Fruit fly (Drosophila melanogaster) whole organism, embryonic: ENCODE measurements around the gene Sgt1.

Experiments used
- ATbp ChIP-seq: fragments of 200-800 bp; sonication (Bioruptor generic); optimal IDR thresholded peaks from 2 replicates; lab custom pipeline; 2017; ENCODE audit warnings: missing biosample characterization, mild to moderate bottlenecking, missing genetic modification characterization, missing genetic modification reagents
- Abd-B ChIP-seq: fragments of 200-800 bp; sonication (Bioruptor generic); optimal IDR thresholded peaks from 2 replicates; lab custom pipeline; 2018; ENCODE audit warnings: missing biosample characterization, mild to moderate bottlenecking, missing genetic modification characterization, moderate library complexity
- CG10274 ChIP-seq: fragments of 200-800 bp; sonication (Bioruptor generic); optimal IDR thresholded peaks from 3 replicates; lab custom pipeline; 2017; ENCODE audit warnings: missing biosample characterization, mild to moderate bottlenecking, missing genetic modification characterization
- CG10462 ChIP-seq: fragments of 200-800 bp; sonication (Bioruptor generic); optimal IDR thresholded peaks from 2 replicates; lab custom pipeline; 2016; ENCODE audit warnings: missing biosample characterization, missing genetic modification characterization
- CG10654 ChIP-seq: fragments of 200-800 bp; sonication (Bioruptor generic); optimal IDR thresholded peaks from 2 replicates; lab custom pipeline; 2016; ENCODE audit warnings: missing biosample characterization, missing genetic modification characterization
- CG11560 ChIP-seq: fragments of 200-800 bp; sonication (Bioruptor generic); IDR thresholded peaks from 3 replicates; pipeline ENCODE4 v1.3.6; 2022; ENCODE audit warnings: missing biosample characterization, missing genetic modification characterization
- CG11695 ChIP-seq: fragments of 200-800 bp; sonication (Bioruptor generic); IDR thresholded peaks from 3 replicates; pipeline ENCODE4 v1.3.6; 2022; ENCODE audit warnings: missing biosample characterization, missing genetic modification characterization
- CG12071 ChIP-seq: fragments of 200-800 bp; sonication (Bioruptor generic); optimal IDR thresholded peaks from 3 replicates; lab custom pipeline; 2018; ENCODE audit warnings: missing biosample characterization, mild to moderate bottlenecking, missing genetic modification characterization
- CG12219 ChIP-seq: fragments of 200-800 bp; sonication (Bioruptor generic); optimal IDR thresholded peaks from 3 replicates; lab custom pipeline; 2018; ENCODE audit warnings: missing biosample characterization, mild to moderate bottlenecking, missing genetic modification characterization
- CG12942 ChIP-seq: fragments of 200-800 bp; sonication (Bioruptor generic); optimal IDR thresholded peaks from 3 replicates; lab custom pipeline; 2016; ENCODE audit warnings: missing biosample characterization, missing genetic modification characterization
- CG13624 ChIP-seq: fragments of 200-800 bp; sonication (Bioruptor generic); optimal IDR thresholded peaks from 2 replicates; lab custom pipeline; 2016; ENCODE audit warnings: missing biosample characterization, missing genetic modification characterization
- CG14710 ChIP-seq: fragments of 200-800 bp; sonication (Bioruptor generic); optimal IDR thresholded peaks from 3 replicates; lab custom pipeline; 2019; ENCODE audit warnings: missing biosample characterization, mild to moderate bottlenecking, missing genetic modification characterization, moderate library complexity
- CG15479 ChIP-seq: fragments of 200-800 bp; sonication (Bioruptor generic); optimal IDR thresholded peaks from 3 replicates; lab custom pipeline; 2019; ENCODE audit warnings: missing biosample characterization, mild to moderate bottlenecking, missing genetic modification characterization, moderate library complexity
- CG15601 ChIP-seq: fragments of 200-800 bp; sonication (Bioruptor generic); optimal IDR thresholded peaks from 3 replicates; lab custom pipeline; 2019; ENCODE audit warnings: missing biosample characterization, mild to moderate bottlenecking, missing genetic modification characterization, moderate library complexity
- CG18262 ChIP-seq: fragments of 200-800 bp; optimal IDR thresholded peaks from 3 replicates; lab custom pipeline; 2019; ENCODE audit warnings: missing biosample characterization, mild to moderate bottlenecking, missing genetic modification characterization, moderate library complexity
- CG18764 ChIP-seq: fragments of 200-800 bp; sonication (Bioruptor generic); optimal IDR thresholded peaks from 3 replicates; lab custom pipeline; 2016; ENCODE audit warnings: missing biosample characterization, missing genetic modification characterization
- CG34422 ChIP-seq: fragments of 200-800 bp; sonication (Bioruptor generic); IDR thresholded peaks from 3 replicates; pipeline ENCODE4 v1.3.6; 2022; ENCODE audit warnings: missing biosample characterization, missing genetic modification characterization
- CG3838 ChIP-seq: fragments of 200-800 bp; sonication (Bioruptor generic); optimal IDR thresholded peaks from 3 replicates; lab custom pipeline; 2016; ENCODE audit warnings: missing biosample characterization, missing genetic modification characterization
- CG7556 ChIP-seq: fragments of 200-800 bp; sonication (Bioruptor generic); optimal IDR thresholded peaks from 2 replicates; lab custom pipeline; 2017; ENCODE audit warnings: missing biosample characterization, mild to moderate bottlenecking, missing genetic modification characterization
- CG8089 ChIP-seq: fragments of 200-800 bp; sonication (Bioruptor generic); optimal IDR thresholded peaks from 3 replicates; lab custom pipeline; 2016; ENCODE audit warnings: missing biosample characterization, missing genetic modification characterization
- CG8478 ChIP-seq: fragments of >200 bp; optimal IDR thresholded peaks from 2 replicates; lab custom pipeline; 2018
- CG9876 ChIP-seq: fragments of 200-800 bp; sonication (Bioruptor generic); optimal IDR thresholded peaks from 2 replicates; lab custom pipeline; 2016; ENCODE audit warnings: missing biosample characterization, missing genetic modification characterization
- Dll ChIP-seq: fragments of 200-800 bp; sonication (Bioruptor generic); IDR thresholded peaks from 4 replicates; pipeline ENCODE4 v1.3.6; 2022; ENCODE audit warnings: missing biosample characterization, missing genetic modification characterization; ENCODE audit not compliant: partially characterized antibody
- Doc2 ChIP-seq: fragments of 200-800 bp; sonication (Bioruptor generic); IDR thresholded peaks from 2 replicates; pipeline ENCODE4 v1.3.6; 2022; ENCODE audit warnings: missing biosample characterization, missing genetic modification characterization
- Drgx ChIP-seq: fragments of 200-800 bp; sonication (Bioruptor generic); IDR thresholded peaks from 2 replicates; pipeline ENCODE4 v1.3.6; 2022; ENCODE audit warnings: missing biosample characterization, missing genetic modification characterization
- Gsc ChIP-seq: fragments of 200-800 bp; sonication (Bioruptor generic); IDR thresholded peaks from 2 replicates; pipeline ENCODE4 v1.3.6; 2022; ENCODE audit warnings: missing biosample characterization, missing genetic modification characterization
- HLH3B ChIP-seq: fragments of 200-800 bp; sonication (Bioruptor generic); IDR thresholded peaks from 2 replicates; pipeline ENCODE4 v1.3.6; 2022; ENCODE audit warnings: missing biosample characterization, missing genetic modification characterization
- HmgD ChIP-seq: fragments of 200-800 bp; sonication (Bioruptor generic); optimal IDR thresholded peaks from 3 replicates; lab custom pipeline; 2016; ENCODE audit warnings: missing biosample characterization, missing genetic modification characterization
- Hr39 ChIP-seq: fragments of >200 bp; optimal IDR thresholded peaks from 2 replicates; lab custom pipeline; 2017
- Nf-YA ChIP-seq: fragments of 200-800 bp; sonication (Bioruptor generic); IDR thresholded peaks from 2 replicates; pipeline ENCODE4 v1.3.6; 2022; ENCODE audit warnings: missing biosample characterization, missing genetic modification characterization
- Optix ChIP-seq: fragments of 200-800 bp; sonication (Bioruptor generic); IDR thresholded peaks from 3 replicates; pipeline ENCODE4 v1.3.6; 2022; ENCODE audit warnings: missing biosample characterization, missing genetic modification characterization
- Poxn ChIP-seq: fragments of 200-800 bp; sonication (Bioruptor generic); IDR thresholded peaks from 2 replicates; pipeline ENCODE4 v1.3.6; 2022; ENCODE audit warnings: missing biosample characterization, missing genetic modification characterization
- Rx ChIP-seq: fragments of 200-800 bp; sonication (Bioruptor generic); IDR thresholded peaks from 2 replicates; pipeline ENCODE4 v1.3.6; 2022; ENCODE audit warnings: missing biosample characterization, missing genetic modification characterization
- Taf1 ChIP-seq: fragments of 200-800 bp; sonication (Bioruptor generic); IDR thresholded peaks from 2 replicates; pipeline ENCODE4 v1.3.6; 2022; ENCODE audit warnings: missing biosample characterization, missing genetic modification characterization
- Xrp1 ChIP-seq: fragments of 200-800 bp; sonication (Bioruptor generic); IDR thresholded peaks from 2 replicates; pipeline ENCODE4 v1.3.6; 2022; ENCODE audit warnings: missing biosample characterization, missing genetic modification characterization
- bcd ChIP-seq: fragments of 200-800 bp; sonication (Bioruptor generic); optimal IDR thresholded peaks from 2 replicates; lab custom pipeline; 2017; ENCODE audit warnings: missing biosample characterization, mild to moderate bottlenecking, missing genetic modification characterization
- cg ChIP-seq: fragments of 200-800 bp; sonication (Bioruptor generic); optimal IDR thresholded peaks from 3 replicates; lab custom pipeline; 2019; ENCODE audit warnings: missing biosample characterization, mild to moderate bottlenecking, missing genetic modification characterization, moderate library complexity
- disco-r ChIP-seq: fragments of 200-800 bp; sonication (Bioruptor generic); optimal IDR thresholded peaks from 2 replicates; lab custom pipeline; 2016; ENCODE audit warnings: missing biosample characterization, missing genetic modification characterization
- dmrt11E ChIP-seq: fragments of 200-800 bp; sonication (Bioruptor generic); optimal IDR thresholded peaks from 3 replicates; lab custom pipeline; 2018; ENCODE audit warnings: missing biosample characterization, mild to moderate bottlenecking, missing genetic modification characterization, moderate library complexity
- dmrt99B ChIP-seq: fragments of 200-800 bp; sonication (Bioruptor generic); optimal IDR thresholded peaks from 2 replicates; lab custom pipeline; 2018; ENCODE audit warnings: missing biosample characterization, mild to moderate bottlenecking, missing genetic modification characterization, moderate library complexity
- dysf ChIP-seq: fragments of 200-800 bp; sonication (Bioruptor generic); IDR thresholded peaks from 3 replicates; pipeline ENCODE4 v1.3.6; 2022; ENCODE audit warnings: missing biosample characterization, missing genetic modification characterization
- hbn ChIP-seq: fragments of 200-800 bp; sonication (Bioruptor generic); IDR thresholded peaks from 2 replicates; pipeline ENCODE4 v1.3.6; 2022; ENCODE audit warnings: missing biosample characterization, missing genetic modification characterization; ENCODE audit not compliant: partially characterized antibody
- hkb ChIP-seq, 2 experiments: fragments of 200-800 bp in 1 of 2; fragments of >200 bp in 1 of 2; sonication (Bioruptor generic) in 1 of 2; IDR thresholded peaks in 1 of 2; optimal IDR thresholded peaks in 1 of 2; 2 replicates each; pipeline versions ENCODE4 v1.3.6 to Lab custom; 2017 to 2022; ENCODE audit warnings: missing biosample characterization in 1 of 2, missing genetic modification characterization in 1 of 2
- lov ChIP-seq, 2 experiments: fragments of 200-800 bp in 1 of 2; fragments of >200 bp in 1 of 2; sonication (Bioruptor generic) in 1 of 2; IDR thresholded peaks in 1 of 2; optimal IDR thresholded peaks in 1 of 2; 2 replicates in 1 of 2; 3 replicates in 1 of 2; pipeline versions ENCODE4 v1.3.6 to Lab custom; 2017 to 2022; ENCODE audit warnings: missing biosample characterization in 1 of 2, missing genetic modification characterization in 1 of 2
- mirr ChIP-seq: fragments of 200-800 bp; sonication (Bioruptor generic); optimal IDR thresholded peaks from 3 replicates; lab custom pipeline; 2018; ENCODE audit warnings: missing biosample characterization, mild to moderate bottlenecking, missing genetic modification characterization
- odd ChIP-seq: fragments of 200-800 bp; sonication (Bioruptor generic); optimal IDR thresholded peaks from 2 replicates; lab custom pipeline; 2017; ENCODE audit warnings: missing biosample characterization, mild to moderate bottlenecking, missing genetic modification characterization
- phol ChIP-seq: fragments of 200-800 bp; sonication (Bioruptor generic); optimal IDR thresholded peaks from 3 replicates; lab custom pipeline; 2018; ENCODE audit warnings: missing biosample characterization, mild to moderate bottlenecking, missing genetic modification characterization, moderate library complexity
- rib ChIP-seq: fragments of 200-800 bp; sonication (Bioruptor generic); IDR thresholded peaks from 2 replicates; pipeline ENCODE4 v1.3.6; 2022; ENCODE audit warnings: missing biosample characterization, missing genetic modification characterization
- sd ChIP-seq: fragments of 200-800 bp; sonication (Bioruptor generic); optimal IDR thresholded peaks from 3 replicates; lab custom pipeline; 2018; ENCODE audit warnings: missing biosample characterization, mild to moderate bottlenecking, missing genetic modification characterization, moderate library complexity
- usp ChIP-seq: fragments of >200 bp; optimal IDR thresholded peaks from 2 replicates; lab custom pipeline; 2017; ENCODE audit warnings: missing biosample characterization, missing genetic modification characterization
- vvl ChIP-seq: fragments of 200-800 bp; sonication (Bioruptor generic); IDR thresholded peaks from 2 replicates; pipeline ENCODE4 v1.3.6; 2022; ENCODE audit warnings: missing biosample characterization, missing genetic modification characterization
- zf30C ChIP-seq: fragments of 200-800 bp; sonication (Bioruptor generic); optimal IDR thresholded peaks from 3 replicates; lab custom pipeline; 2018; ENCODE audit warnings: missing biosample characterization, mild to moderate bottlenecking, missing genetic modification characterization

Gene Sgt1

DNA sequence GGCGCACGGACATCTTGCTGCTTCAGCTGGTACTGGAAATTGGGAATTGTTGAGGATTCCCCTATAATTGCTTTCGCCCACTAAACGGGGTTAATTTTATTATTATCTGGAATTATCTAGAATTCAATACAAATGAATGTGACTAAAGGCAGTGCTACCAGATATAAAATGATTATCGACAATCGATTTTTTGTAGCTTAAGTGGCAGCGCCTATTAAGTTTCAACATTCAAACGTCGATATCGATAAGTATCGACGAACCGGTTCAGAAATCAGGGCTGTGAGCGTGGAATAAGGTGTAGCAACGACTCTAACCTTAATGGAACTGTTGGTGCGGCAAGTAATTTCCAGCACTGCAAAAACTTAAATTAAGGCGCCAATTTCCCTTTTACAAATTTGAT, at the start of gene Sgt1 (continued):
- TF ChIP-seq phol (tag; lab: Kevin White, UChicago) (peak; percentile 69), CG9876 (GFP tag; lab: Kevin White, UChicago) (no peak), HmgD (GFP tag; lab: Kevin White, UChicago) (peak; percentile 81), CG13624 (GFP tag; lab: Kevin White, UChicago) (peak; percentile 72), ATbp (GFP tag; lab: Kevin White, UChicago) (no peak), CG7556 (GFP tag; lab: Kevin White, UChicago) (no peak), vvl (peak; percentile 57), dysf (GFP tag; lab: Robert Waterston, UW) (no peak), CG34422 (GFP tag; lab: Robert Waterston, UW) (no peak), Dll (GFP tag; lab: Robert Waterston, UW) (peak; percentile 85), CG12071 (no peak), Nf-YA (no peak), Taf1 (GFP tag; lab: Robert Waterston, UW) (no peak), CG10274 (no peak), dmrt99B (tag; lab: Kevin White, UChicago) (no peak), CG15479 (GFP tag; lab: Kevin White, UChicago) (no peak), cg (GFP tag; lab: Kevin White, UChicago) (no peak), odd (GFP tag; lab: Kevin White, UChicago) (no peak), CG15601 (peak; percentile 59), CG11695 (GFP tag; lab: Robert Waterston, UW) (no peak), hbn (GFP tag; lab: Robert Waterston, UW) (peak; percentile 70), CG14710 (tag; lab: Kevin White, UChicago) (peak; percentile 69), Hr39 (no peak), HLH3B (GFP tag; lab: Robert Waterston, UW) (no peak), mirr (GFP tag; lab: Kevin White, UChicago) (no peak), CG8478 (no peak), Drgx (no peak), rib (no peak), usp (GFP tag; lab: Kevin White, UChicago) (no peak), Abd-B (GFP tag; lab: Kevin White, UChicago) (no peak), Rx (GFP tag; lab: Robert Waterston, UW) (no peak), CG12219 (GFP tag; lab: Kevin White, UChicago) (no peak), hkb (optimal IDR thresholded peaks at IDR 0.05; lab: Kevin White, UChicago) (no peak), hkb (GFP tag; IDR thresholded peaks at IDR 0.05; lab: Robert Waterston, UW) (no peak), zf30C (GFP tag; lab: Kevin White, UChicago) (no peak), disco-r (GFP tag; lab: Kevin White, UChicago) (no peak), CG18262 (tag; lab: Kevin White, UChicago) (no peak), dmrt11E (tag; lab: Kevin White, UChicago) (no peak), CG10462 (GFP tag; lab: Kevin White, UChicago) (no peak), Xrp1 (GFP tag; lab: Robert Waterston, UW) (no peak), CG10654 (no peak), CG11560 (tag; lab: Robert Waterston, UW) (peak; percentile 60; the same call in 2 of the 3 replicates), CG3838 (GFP tag; lab: Kevin White, UChicago) (no peak), bcd (GFP tag; lab: Kevin White, UChicago) (peak; percentile 23), Gsc (GFP tag; lab: Robert Waterston, UW) (no peak), Poxn (GFP tag; lab: Robert Waterston, UW) (no peak), Optix (no peak), sd (tag; lab: Kevin White, UChicago) (peak; percentile 47), CG8089 (no peak), CG18764 (GFP tag; lab: Kevin White, UChicago) (no peak), lov (optimal IDR thresholded peaks at IDR 0.05; lab: Kevin White, UChicago) (no peak), lov (GFP tag; IDR thresholded peaks at IDR 0.05; lab: Robert Waterston, UW) (no peak), Doc2 (GFP tag; lab: Robert Waterston, UW) (no peak), CG12942 (GFP tag; lab: Kevin White, UChicago) (peak; percentile 18)
